Worm (Caenorhabditis elegans): Measurements from ENCODE around the gene ndus-8.

The ndus-8 gene

ce11 chrIII:7189581-7190128 lies 44.3 kb downstream of the ndus-8 start, which contains the start of gene rps-21:
Gene rps-21 (minus strand): TSS chrIII:7189631.
- peak; percentile 88 for TF ChIP-seq F23B12.7 (tag; optimal IDR thresholded peaks at IDR 0.05; ENCODE audit: insufficient read depth)
- TF ChIP-seq ama-1 (optimal IDR thresholded peaks at IDR 0.05) = no peak
- no peak for TF ChIP-seq ama-1 (GFP tag; optimal IDR thresholded peaks at IDR 0.05)
- TF ChIP-seq him-1 (tag; optimal IDR thresholded peaks at IDR 0.05) = no peak
- no peak for TF ChIP-seq egl-44 (GFP tag; IDR thresholded peaks at IDR 0.05)
- TF ChIP-seq cebp-2 (GFP tag; IDR thresholded peaks at IDR 0.05) = no peak
- peak; percentile 77 for TF ChIP-seq pbrm-1 (GFP tag; IDR thresholded peaks at IDR 0.05)
- peak; percentile 47 for TF ChIP-seq tbp1 (GFP tag; optimal IDR thresholded peaks at IDR 0.05)
- 0 out of 2 replicates have a peak, but pooled peaks have one; percentile 14 for TF ChIP-seq Y53G8AR.9 (GFP tag; conservative IDR thresholded peaks at IDR 0.05)
- peak; percentile 67; the same call in 1 of the 2 replicates for TF ChIP-seq Y95B8A.8 (GFP tag; IDR thresholded peaks at IDR 0.05)
- TF ChIP-seq D2030.7 (GFP tag; IDR thresholded peaks at IDR 0.05) = 0 out of 2 replicates have a peak, but pooled peaks have one; percentile 25
- peak; percentile 89 for TF ChIP-seq hmg-1.2 (GFP tag; IDR thresholded peaks at IDR 0.05)
- no peak for TF ChIP-seq unc-62 (GFP tag; optimal IDR thresholded peaks at IDR 0.05)
- TF ChIP-seq F33H1.4 (GFP tag; IDR thresholded peaks at IDR 0.05) = peak; percentile 94
- peak; percentile 49 for TF ChIP-seq lin-40 (tag; optimal IDR thresholded peaks at IDR 0.05)
- TF ChIP-seq nfya-2 (GFP tag; IDR thresholded peaks at IDR 0.05) = no peak
- TF ChIP-seq mcd-1 (GFP tag; IDR thresholded peaks at IDR 0.05) = peak; percentile 77
- TF ChIP-seq K11D2.4 (GFP tag; IDR thresholded peaks at IDR 0.05) = no peak
- peak; percentile 21; the same call in 1 of the 2 replicates for TF ChIP-seq ceh-91 (GFP tag; IDR thresholded peaks at IDR 0.05)
- TF ChIP-seq lir-1 (GFP tag; conservative IDR thresholded peaks at IDR 0.05) = no peak
- TF ChIP-seq F55B11.4 (tag; optimal IDR thresholded peaks at IDR 0.05; ENCODE audit: borderline replicate concordance, insufficient read depth) = no peak
- TF ChIP-seq aptf-2 (GFP tag; conservative IDR thresholded peaks at IDR 0.05) = no peak
- TF ChIP-seq hsf-1 (GFP tag; IDR thresholded peaks at IDR 0.05) = no peak
- TF ChIP-seq madf-3 (GFP tag; IDR thresholded peaks at IDR 0.05) = 0 out of 2 replicates have a peak, but pooled peaks have one; percentile 16
- TF ChIP-seq B0336.3 (GFP tag; IDR thresholded peaks at IDR 0.05) = no peak
- peak; percentile 21 for TF ChIP-seq lsl-1 (GFP tag; optimal IDR thresholded peaks at IDR 0.05)
- TF ChIP-seq snpc-1.3 (tag; optimal IDR thresholded peaks at IDR 0.05; ENCODE audit: insufficient read depth) = peak; percentile 26
- peak; percentile 59 for TF ChIP-seq madf-6 (GFP tag; IDR thresholded peaks at IDR 0.05)
- TF ChIP-seq ekl-4 (GFP tag; IDR thresholded peaks at IDR 0.05) = 0 out of 2 replicates have a peak, but pooled peaks have one; percentile 23
- no peak for TF ChIP-seq nhr-27 (tag; optimal IDR thresholded peaks at IDR 0.05)
- TF ChIP-seq egrh-3 (GFP tag; IDR thresholded peaks at IDR 0.05) = no peak
- peak; percentile 46; the same call in 1 of the 2 replicates for TF ChIP-seq ceh-100 (GFP tag; IDR thresholded peaks at IDR 0.05)
- TF ChIP-seq ztf-25 (GFP tag; IDR thresholded peaks at IDR 0.05) = no peak
- peak; percentile 62 for TF ChIP-seq attf-5 (GFP tag; optimal IDR thresholded peaks at IDR 0.05)
- TF ChIP-seq attf-3 (GFP tag; conservative IDR thresholded peaks at IDR 0.05) = peak; percentile 34
- peak; percentile 42 for TF ChIP-seq efl-1 (GFP tag; optimal IDR thresholded peaks at IDR 0.05)
- peak; percentile 42 for TF ChIP-seq nhr-80 (tag; optimal IDR thresholded peaks at IDR 0.05)
- no peak for TF ChIP-seq hlh-26 (GFP tag; conservative IDR thresholded peaks at IDR 0.05)
- TF ChIP-seq ets-4 (GFP tag; optimal IDR thresholded peaks at IDR 0.05) = no peak
- TF ChIP-seq ztf-18 (tag; optimal IDR thresholded peaks at IDR 0.05) = peak; percentile 53
- TF ChIP-seq snpc-3.4 (tag; optimal IDR thresholded peaks at IDR 0.05) = peak; percentile 47
- no peak for TF ChIP-seq tbx-9 (tag; optimal IDR thresholded peaks at IDR 0.05; ENCODE audit: borderline replicate concordance)
- no peak for TF ChIP-seq xnd-1 (tag; optimal IDR thresholded peaks at IDR 0.05)
- no peak for TF ChIP-seq unc-130 (GFP tag; optimal IDR thresholded peaks at IDR 0.05)
- TF ChIP-seq lin-35 (GFP tag; optimal IDR thresholded peaks at IDR 0.05) = peak in 1 of 3 experiments; percentile 74
- 0 out of 2 replicates have a peak, but pooled peaks have one; percentile 47 for TF ChIP-seq B0019.2 (GFP tag; conservative IDR thresholded peaks at IDR 0.05)
- no peak for TF ChIP-seq bed-2 (GFP tag; IDR thresholded peaks at IDR 0.05)
- TF ChIP-seq madf-10 (tag; optimal IDR thresholded peaks at IDR 0.05) = peak; percentile 22

All from whole organism, young adult.